Worm (Caenorhabditis elegans) whole organism, midembryonic: ENCODE data around the gene arf-5.

Source experiments
- T22C8.4 ChIP-seq: fragments of 200-800 bp; sonication (Bioruptor generic); IDR thresholded peaks from 2 replicates; pipeline ENCODE4 v1.3.6; 2022; ENCODE audit warnings: missing genetic modification characterization, missing compliant biosample characterization
- cog-1 ChIP-seq: sonication (generic microtip); optimal IDR thresholded peaks from 2 replicates; lab custom pipeline; 2016; ENCODE audit warnings: missing genetic modification characterization, missing compliant biosample characterization
- flt-1 ChIP-seq: fragments of 200-800 bp; sonication (Bioruptor generic); IDR thresholded peaks from 2 replicates; pipeline ENCODE4 v1.3.6; 2022; ENCODE audit warnings: missing genetic modification characterization, missing compliant biosample characterization
- ref-1 ChIP-seq: fragments of 200-800 bp; sonication (Bioruptor generic); conservative IDR thresholded peaks from 2 replicates; pipeline ENCODE4 v1.3.6; 2022; ENCODE audit warnings: missing genetic modification reagents, missing genetic modification characterization, missing compliant biosample characterization
- tab-1 ChIP-seq: fragments of 200-800 bp; sonication (Bioruptor generic); IDR thresholded peaks from 2 replicates; pipeline ENCODE4 v1.3.6; 2022; ENCODE audit warnings: missing genetic modification characterization, missing compliant biosample characterization
- ztf-23 ChIP-seq: fragments of 200-800 bp; sonication (Bioruptor generic); IDR thresholded peaks from 2 replicates; pipeline ENCODE4 v1.3.6; 2022; ENCODE audit warnings: missing genetic modification reagents, missing genetic modification characterization, missing compliant biosample characterization
- ztf-29 ChIP-seq: fragments of 200-800 bp; sonication (Bioruptor generic); IDR thresholded peaks from 2 replicates; pipeline ENCODE4 v1.3.6; 2022; ENCODE audit warnings: missing genetic modification reagents, missing genetic modification characterization, missing compliant biosample characterization

DNA sequence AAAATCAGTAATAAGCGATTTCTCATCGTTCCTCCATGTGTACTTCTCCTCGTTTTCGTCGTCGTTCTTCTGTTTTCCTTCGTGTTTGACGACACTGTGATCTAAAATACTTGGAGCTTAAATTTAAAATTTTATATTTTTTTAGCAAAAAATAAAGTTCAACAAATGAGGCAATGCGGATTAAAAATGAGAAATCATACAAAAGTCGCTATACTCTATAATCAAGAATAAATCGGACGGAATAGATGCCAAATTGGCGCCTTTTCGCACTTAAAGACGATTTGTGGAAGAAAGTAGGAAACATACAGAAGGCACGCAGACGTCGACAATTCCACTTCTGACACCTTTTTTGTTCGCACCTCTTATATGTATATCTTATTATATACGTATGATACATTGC is 21.7 kb downstream of the arf-5 start, which contains the start of gene rig-4:
- no peak for TF ChIP-seq T22C8.4 (GFP tag; lab: Robert Waterston, UW)
- TF ChIP-seq ref-1 (GFP tag; lab: Robert Waterston, UW) = no peak
- TF ChIP-seq ztf-29 = no peak
- no peak for TF ChIP-seq tab-1 (GFP tag; lab: Robert Waterston, UW)
- TF ChIP-seq ztf-23 (GFP tag; lab: Robert Waterston, UW) = no peak
- no peak for TF ChIP-seq cog-1 (tag; lab: Kevin White, UChicago)
- no peak for TF ChIP-seq flt-1 (GFP tag; lab: Robert Waterston, UW)
